Worm (Caenorhabditis elegans): ENCODE data around the gene dct-8.

DNA sequence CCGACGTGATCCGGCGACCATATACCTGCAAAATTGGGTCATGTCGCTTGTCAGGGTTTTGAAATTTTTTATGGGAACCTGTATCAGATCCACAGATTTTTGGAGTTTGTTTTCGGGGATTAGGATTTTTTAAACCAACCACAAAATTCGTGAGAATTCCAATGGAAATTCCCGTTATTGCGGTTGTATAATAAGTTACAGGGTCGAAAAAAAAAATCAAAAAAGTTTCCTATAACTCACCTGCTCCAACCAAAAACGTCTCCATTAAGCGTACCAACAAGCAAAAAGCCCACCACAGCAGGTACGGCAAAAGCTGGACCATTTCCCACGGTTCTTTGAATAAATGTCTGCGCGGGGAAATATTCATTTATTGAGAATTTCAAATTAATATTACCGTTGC is 31.9 kb upstream of the dct-8 start:
- TF ChIP-seq lin-39 (tag; optimal IDR thresholded peaks at IDR 0.05), result no peak
- TF ChIP-seq ceh-82 (tag; optimal IDR thresholded peaks at IDR 0.05), result no peak
- TF ChIP-seq egl-27 (tag; optimal IDR thresholded peaks at IDR 0.05), result no peak
- TF ChIP-seq nhr-77 (tag; optimal IDR thresholded peaks at IDR 0.05), result no peak
- TF ChIP-seq sem-4 (tag; optimal IDR thresholded peaks at IDR 0.05), result no peak
- TF ChIP-seq nhr-21 (tag; optimal IDR thresholded peaks at IDR 0.05), result no peak
- TF ChIP-seq skn-1 (tag; optimal IDR thresholded peaks at IDR 0.05), result no peak
- no peak for TF ChIP-seq lsy-2 (tag; optimal IDR thresholded peaks at IDR 0.05)
- no peak for TF ChIP-seq snpc-4 (tag; optimal IDR thresholded peaks at IDR 0.05)
- no peak for TF ChIP-seq nhr-25 (tag; optimal IDR thresholded peaks at IDR 0.05)
- no peak for TF ChIP-seq fos-1 (tag; optimal IDR thresholded peaks at IDR 0.05)
- no peak for TF ChIP-seq nhr-237 (tag; optimal IDR thresholded peaks at IDR 0.05)
- no peak for TF ChIP-seq nhr-12 (tag; optimal IDR thresholded peaks at IDR 0.05)
- TF ChIP-seq lin-13 (GFP tag; optimal IDR thresholded peaks at IDR 0.05), result no peak
